Fruit fly (Drosophila melanogaster) whole organism, embryonic: ENCODE measurements around the gene Rab30.
A peak's percentile ranks its signal among the peaks of the same experiment; 100 is the strongest.

Experiments used
- Asciz ChIP-seq: fragments of 200-800 bp; sonication (Bioruptor generic); optimal IDR thresholded peaks from 2 replicates; lab custom pipeline; 2017; ENCODE audit warnings: missing biosample characterization, mild to moderate bottlenecking, missing genetic modification characterization, missing genetic modification reagents
- B-H1 ChIP-seq: fragments of 200-800 bp; sonication (Bioruptor generic); IDR thresholded peaks from 3 replicates; pipeline ENCODE4 v1.3.6; 2022; ENCODE audit warnings: missing biosample characterization, missing genetic modification characterization
- Bgb ChIP-seq: fragments of 200-800 bp; sonication (Bioruptor generic); IDR thresholded peaks from 2 replicates; pipeline ENCODE4 v1.3.6; 2022; ENCODE audit warnings: missing biosample characterization, missing genetic modification characterization; ENCODE audit not compliant: partially characterized antibody
- CG10462 ChIP-seq: fragments of 200-800 bp; sonication (Bioruptor generic); optimal IDR thresholded peaks from 2 replicates; lab custom pipeline; 2016; ENCODE audit warnings: missing biosample characterization, missing genetic modification characterization
- CG11093 ChIP-seq: fragments of 200-800 bp; sonication (Bioruptor generic); IDR thresholded peaks from 3 replicates; pipeline ENCODE4 v1.3.6; 2022; ENCODE audit warnings: missing biosample characterization, missing genetic modification characterization
- CG11560 ChIP-seq: fragments of 200-800 bp; sonication (Bioruptor generic); IDR thresholded peaks from 3 replicates; pipeline ENCODE4 v1.3.6; 2022; ENCODE audit warnings: missing biosample characterization, missing genetic modification characterization
- CG12219 ChIP-seq: fragments of 200-800 bp; sonication (Bioruptor generic); optimal IDR thresholded peaks from 3 replicates; lab custom pipeline; 2018; ENCODE audit warnings: missing biosample characterization, mild to moderate bottlenecking, missing genetic modification characterization
- CG13296 ChIP-seq: fragments of 200-800 bp; sonication (Bioruptor generic); optimal IDR thresholded peaks from 3 replicates; lab custom pipeline; 2018; ENCODE audit warnings: missing biosample characterization, mild to moderate bottlenecking, missing genetic modification characterization
- CG13624 ChIP-seq: fragments of 200-800 bp; sonication (Bioruptor generic); optimal IDR thresholded peaks from 2 replicates; lab custom pipeline; 2016; ENCODE audit warnings: missing biosample characterization, missing genetic modification characterization
- CG15269 ChIP-seq: fragments of 200-800 bp; sonication (Bioruptor generic); optimal IDR thresholded peaks from 2 replicates; lab custom pipeline; 2018; ENCODE audit warnings: missing biosample characterization, mild to moderate bottlenecking, missing genetic modification characterization, moderate library complexity
- CG17359 ChIP-seq: fragments of 200-800 bp; sonication (Bioruptor generic); optimal IDR thresholded peaks from 3 replicates; lab custom pipeline; 2018; ENCODE audit warnings: missing biosample characterization, mild to moderate bottlenecking, missing genetic modification characterization, moderate library complexity
- CG17385 ChIP-seq: fragments of 200-800 bp; sonication (Bioruptor generic); optimal IDR thresholded peaks from 3 replicates; lab custom pipeline; 2018; ENCODE audit warnings: missing biosample characterization, mild to moderate bottlenecking, missing genetic modification characterization
- CG18599 ChIP-seq: fragments of 200-800 bp; sonication (Bioruptor generic); optimal IDR thresholded peaks from 3 replicates; lab custom pipeline; 2017; ENCODE audit warnings: missing biosample characterization, missing genetic modification characterization, mild to moderate bottlenecking, moderate library complexity, missing genetic modification reagents
- CG2202 ChIP-seq: fragments of 200-800 bp; sonication (Bioruptor generic); optimal IDR thresholded peaks from 2 replicates; lab custom pipeline; 2018; ENCODE audit warnings: missing biosample characterization, mild to moderate bottlenecking, missing genetic modification characterization
- CG2889 ChIP-seq: fragments of 200-800 bp; sonication (Bioruptor generic); IDR thresholded peaks from 3 replicates; pipeline ENCODE4 v1.3.6; 2022; ENCODE audit warnings: missing biosample characterization, missing genetic modification characterization
- CG31224 ChIP-seq: fragments of 200-800 bp; sonication (Bioruptor generic); IDR thresholded peaks from 2 replicates; pipeline ENCODE4 v1.3.6; 2022; ENCODE audit warnings: missing biosample characterization, missing genetic modification characterization
- CG31365 ChIP-seq: fragments of 200-800 bp; sonication (Bioruptor generic); optimal IDR thresholded peaks from 2 replicates; lab custom pipeline; 2018; ENCODE audit warnings: missing biosample characterization, mild to moderate bottlenecking, missing genetic modification characterization
- CG7372 ChIP-seq: fragments of 200-800 bp; sonication (Bioruptor generic); IDR thresholded peaks from 2 replicates; pipeline ENCODE4 v1.3.6; 2022; ENCODE audit warnings: missing biosample characterization, missing genetic modification characterization
- CG8924 ChIP-seq: fragments of 200-800 bp; optimal IDR thresholded peaks from 3 replicates; lab custom pipeline; 2019; ENCODE audit warnings: missing biosample characterization, mild to moderate bottlenecking, missing genetic modification characterization, moderate library complexity
- CG9215 ChIP-seq: fragments of 200-800 bp; sonication (Bioruptor generic); IDR thresholded peaks from 2 replicates; pipeline ENCODE4 v1.3.6; 2022; ENCODE audit warnings: missing biosample characterization, missing genetic modification characterization
- CG9876 ChIP-seq: fragments of 200-800 bp; sonication (Bioruptor generic); optimal IDR thresholded peaks from 2 replicates; lab custom pipeline; 2016; ENCODE audit warnings: missing biosample characterization, missing genetic modification characterization
- CrebB ChIP-seq: fragments of 200-800 bp; sonication (Bioruptor generic); optimal IDR thresholded peaks from 3 replicates; lab custom pipeline; 2018; ENCODE audit warnings: missing biosample characterization, mild to moderate bottlenecking, missing genetic modification characterization
- D19B ChIP-seq: fragments of 200-800 bp; sonication (Bioruptor generic); optimal IDR thresholded peaks from 2 replicates; lab custom pipeline; 2017; ENCODE audit warnings: missing biosample characterization, mild to moderate bottlenecking, missing genetic modification characterization
- Elba2 ChIP-seq: fragments of 200-800 bp; sonication (Bioruptor generic); optimal IDR thresholded peaks from 3 replicates; lab custom pipeline; 2016; ENCODE audit warnings: missing biosample characterization, missing genetic modification characterization
- HLH3B ChIP-seq: fragments of 200-800 bp; sonication (Bioruptor generic); IDR thresholded peaks from 2 replicates; pipeline ENCODE4 v1.3.6; 2022; ENCODE audit warnings: missing biosample characterization, missing genetic modification characterization
- HmgZ ChIP-seq: fragments of 200-800 bp; sonication (Bioruptor generic); optimal IDR thresholded peaks from 2 replicates; lab custom pipeline; 2018; ENCODE audit warnings: missing biosample characterization, mild to moderate bottlenecking, missing genetic modification characterization
- Neu2 ChIP-seq: fragments of 200-800 bp; sonication (Bioruptor generic); optimal IDR thresholded peaks from 3 replicates; lab custom pipeline; 2016; ENCODE audit warnings: missing biosample characterization, missing genetic modification characterization, borderline replicate concordance
- Oli ChIP-seq: fragments of 200-800 bp; sonication (Bioruptor generic); optimal IDR thresholded peaks from 2 replicates; lab custom pipeline; 2018; ENCODE audit warnings: missing biosample characterization, mild to moderate bottlenecking, missing genetic modification characterization, moderate library complexity
- Optix ChIP-seq: fragments of 200-800 bp; sonication (Bioruptor generic); IDR thresholded peaks from 3 replicates; pipeline ENCODE4 v1.3.6; 2022; ENCODE audit warnings: missing biosample characterization, missing genetic modification characterization
- PHDP ChIP-seq: fragments of 200-800 bp; sonication (Bioruptor generic); optimal IDR thresholded peaks from 3 replicates; lab custom pipeline; 2018; ENCODE audit warnings: missing biosample characterization, mild to moderate bottlenecking, missing genetic modification characterization, moderate library complexity
- Rfx ChIP-seq: fragments of 200-800 bp; sonication (Bioruptor generic); IDR thresholded peaks from 2 replicates; pipeline ENCODE4 v1.3.6; 2022; ENCODE audit warnings: missing biosample characterization, missing genetic modification characterization
- Sin3A ChIP-seq: fragments of >200 bp; optimal IDR thresholded peaks from 2 replicates; lab custom pipeline; 2018
- Xbp1 ChIP-seq: fragments of 200-800 bp; sonication (Bioruptor generic); optimal IDR thresholded peaks from 3 replicates; lab custom pipeline; 2016; ENCODE audit warnings: missing biosample characterization, mild to moderate bottlenecking, missing genetic modification characterization
- aop ChIP-seq: fragments of 200-800 bp; sonication (Bioruptor generic); IDR thresholded peaks from 2 replicates; pipeline ENCODE4 v1.3.6; 2022; ENCODE audit warnings: missing biosample characterization, missing genetic modification characterization
- az2 ChIP-seq: fragments of 200-800 bp; sonication (Bioruptor generic); optimal IDR thresholded peaks from 3 replicates; lab custom pipeline; 2016; ENCODE audit warnings: missing biosample characterization, missing genetic modification characterization
- bab2 ChIP-seq: fragments of 200-800 bp; sonication (Bioruptor generic); optimal IDR thresholded peaks from 2 replicates; lab custom pipeline; 2016; ENCODE audit warnings: missing biosample characterization, missing genetic modification characterization
- cas ChIP-seq: fragments of 200-800 bp; sonication (Bioruptor generic); IDR thresholded peaks from 2 replicates; pipeline ENCODE4 v1.3.6; 2022; ENCODE audit warnings: missing biosample characterization, missing genetic modification characterization
- chif ChIP-seq, 2 experiments: fragments of 200-800 bp; sonication (Bioruptor generic); optimal IDR thresholded peaks; 3 replicates each; lab custom pipeline; 2016; ENCODE audit warnings: missing biosample characterization in 2 of 2, missing genetic modification characterization in 2 of 2
- cwo ChIP-seq: fragments of 200-800 bp; sonication (Bioruptor generic); optimal IDR thresholded peaks from 3 replicates; lab custom pipeline; 2017; ENCODE audit warnings: missing biosample characterization, missing genetic modification characterization, mild to moderate bottlenecking, moderate library complexity, missing genetic modification reagents
- grn ChIP-seq: fragments of 200-800 bp; sonication (Bioruptor generic); optimal IDR thresholded peaks from 3 replicates; lab custom pipeline; 2017; ENCODE audit warnings: missing biosample characterization, missing genetic modification characterization
- her ChIP-seq: fragments of 200-800 bp; sonication (Bioruptor generic); optimal IDR thresholded peaks from 2 replicates; lab custom pipeline; 2016; ENCODE audit warnings: missing biosample characterization, missing genetic modification characterization
- insv ChIP-seq, 2 experiments: fragments of 200-800 bp; sonication (Bioruptor generic); optimal IDR thresholded peaks; 3 replicates each; lab custom pipeline; 2016 to 2018; ENCODE audit warnings: missing biosample characterization in 2 of 2, missing genetic modification characterization in 2 of 2
- jigr1 ChIP-seq: fragments of 200-800 bp; sonication (Bioruptor generic); IDR thresholded peaks from 3 replicates; pipeline ENCODE4 v1.3.6; 2022; ENCODE audit warnings: missing biosample characterization, missing genetic modification characterization
- lab ChIP-seq: fragments of 200-800 bp; sonication (Bioruptor generic); optimal IDR thresholded peaks from 3 replicates; lab custom pipeline; 2017; ENCODE audit warnings: missing biosample characterization, missing genetic modification characterization, mild to moderate bottlenecking, moderate library complexity, missing genetic modification reagents
- onecut ChIP-seq: fragments of 200-800 bp; sonication (Bioruptor generic); IDR thresholded peaks from 2 replicates; pipeline ENCODE4 v1.3.6; 2022; ENCODE audit warnings: missing biosample characterization, missing genetic modification characterization
- pum ChIP-seq: fragments of 200-800 bp; sonication (Bioruptor generic); optimal IDR thresholded peaks from 2 replicates; lab custom pipeline; 2016; ENCODE audit warnings: missing biosample characterization, missing genetic modification characterization
- sc ChIP-seq, 3 experiments: fragments of >200 bp in 2 of 3; fragments of 200-800 bp in 1 of 3; sonication (Bioruptor generic) in 1 of 3; optimal IDR thresholded peaks; 2 replicates in 2 of 3; 3 replicates in 1 of 3; lab custom pipeline; 2017; ENCODE audit warnings: mild to moderate bottlenecking in 1 of 3, missing biosample characterization in 1 of 3, missing genetic modification characterization in 1 of 3, missing genetic modification reagents in 1 of 3
- tap ChIP-seq: fragments of 200-800 bp; optimal IDR thresholded peaks from 3 replicates; lab custom pipeline; 2019; ENCODE audit warnings: missing biosample characterization, mild to moderate bottlenecking, missing genetic modification characterization, moderate library complexity
- tx ChIP-seq: fragments of 200-800 bp; sonication (Bioruptor generic); optimal IDR thresholded peaks from 2 replicates; lab custom pipeline; 2016; ENCODE audit warnings: missing biosample characterization, missing genetic modification characterization
- zf30C ChIP-seq: fragments of 200-800 bp; sonication (Bioruptor generic); optimal IDR thresholded peaks from 3 replicates; lab custom pipeline; 2018; ENCODE audit warnings: missing biosample characterization, mild to moderate bottlenecking, missing genetic modification characterization
- zfh2 ChIP-seq: fragments of 200-800 bp; sonication (Bioruptor generic); optimal IDR thresholded peaks from 2 replicates; lab custom pipeline; 2016; ENCODE audit warnings: missing biosample characterization, missing genetic modification characterization

Rab30 gene

dm6 chr2L:7039342-7039684 is 6.9 kb upstream of the Rab30 start (continued):
- TF ChIP-seq CG13296 (peak; percentile 21), Optix (GFP tag; lab: Robert Waterston, UW) (0 out of 3 replicates have a peak, but pooled peaks have one; percentile 15), grn (GFP tag; lab: Kevin White, UChicago) (no peak), D19B (GFP tag; lab: Kevin White, UChicago) (no peak), az2 (GFP tag; lab: Kevin White, UChicago) (peak; percentile 41), aop (GFP tag; lab: Robert Waterston, UW) (no peak), CG31365 (tag; lab: Kevin White, UChicago) (no peak), cas (GFP tag; lab: Robert Waterston, UW) (no peak), CG15269 (tag; lab: Kevin White, UChicago) (peak; percentile 62), CG9215 (GFP tag; lab: Robert Waterston, UW) (0 out of 2 replicates have a peak, but pooled peaks have one; percentile 32), zfh2 (GFP tag; lab: Kevin White, UChicago) (peak; percentile 64), CG2202 (tag; lab: Kevin White, UChicago) (peak; percentile 21), tap (tag; lab: Kevin White, UChicago) (peak; percentile 24), HLH3B (GFP tag; lab: Robert Waterston, UW) (peak; percentile 62), CG17385 (peak; percentile 69), zf30C (peak; percentile 67), Elba2 (no peak), HmgZ (tag; lab: Kevin White, UChicago) (peak; percentile 49), Xbp1 (peak; percentile 80), tx (GFP tag; lab: Kevin White, UChicago) (peak; percentile 44), CG31224 (GFP tag; lab: Robert Waterston, UW) (no peak), onecut (GFP tag; lab: Robert Waterston, UW) (peak; percentile 52; the same call in 1 of the 2 replicates), chif (GFP tag; optimal IDR thresholded peaks at IDR 0.05; lab: Kevin White, UChicago) (peak; percentile 56 to 64), CG9876 (GFP tag; lab: Kevin White, UChicago) (no peak), CG7372 (peak; percentile 52; the same call in 1 of the 2 replicates), CG18599 (GFP tag; lab: Kevin White, UChicago) (peak; percentile 52), CG8924 (tag; lab: Kevin White, UChicago) (peak; percentile 44), Asciz (peak; percentile 46), PHDP (tag; lab: Kevin White, UChicago) (peak; percentile 44), Rfx (GFP tag; lab: Robert Waterston, UW) (peak; percentile 70), pum (GFP tag; lab: Kevin White, UChicago) (peak; percentile 45), CG10462 (GFP tag; lab: Kevin White, UChicago) (no peak), insv (GFP tag; optimal IDR thresholded peaks at IDR 0.05; lab: Kevin White, UChicago) (no peak), CG11560 (tag; lab: Robert Waterston, UW) (no peak), CG13624 (GFP tag; lab: Kevin White, UChicago) (peak; percentile 29), CG11093 (GFP tag; lab: Robert Waterston, UW) (no peak), CG12219 (peak; percentile 39), CG2889 (GFP tag; lab: Robert Waterston, UW) (no peak), Oli (tag; lab: Kevin White, UChicago) (peak; percentile 43), Neu2 (GFP tag; lab: Kevin White, UChicago) (no peak), B-H1 (peak; percentile 48; the same call in 1 of the 3 replicates), CrebB (tag; lab: Kevin White, UChicago) (no peak), cwo (GFP tag; lab: Kevin White, UChicago) (peak; percentile 44), bab2 (GFP tag; lab: Kevin White, UChicago) (peak; percentile 31), lab (GFP tag; lab: Kevin White, UChicago) (peak; percentile 59), Bgb (GFP tag; lab: Robert Waterston, UW) (no peak), jigr1 (GFP tag; lab: Robert Waterston, UW) (no peak), her (peak; percentile 27), Sin3A (lab: Kevin White, UChicago) (no peak), sc (optimal IDR thresholded peaks at IDR 0.05; lab: Kevin White, UChicago) (no peak), sc (GFP tag; optimal IDR thresholded peaks at IDR 0.05; lab: Kevin White, UChicago) (no peak), CG17359 (tag; lab: Kevin White, UChicago) (peak; percentile 58)
